Fruit fly (Drosophila melanogaster): ENCODE results near the gene Lrch.

- TF ChIP-seq CG8478 (optimal IDR thresholded peaks at IDR 0.05) = no peak
- no peak for TF ChIP-seq CTCF (optimal IDR thresholded peaks at IDR 0.05)
These were observed 9.1 kb downstream of the Lrch start for dm6 chr2L:17374832-17375231.

Data from S2 (cell line).